Worm (Caenorhabditis elegans) whole organism, L1 larva: ENCODE measurements around the gene T12A2.21.
A peak's percentile ranks its signal among the peaks of the same experiment; 100 is the strongest.

Source experiments
- C04F5.9 ChIP-seq: sonication (generic microtip); optimal IDR thresholded peaks from 2 replicates; lab custom pipeline; 2016; ENCODE audit warnings: missing genetic modification characterization, missing compliant biosample characterization
- C16A3.4 ChIP-seq: fragments of 150-350 bp; optimal IDR thresholded peaks from 2 replicates; lab custom pipeline; 2014; ENCODE audit warnings: missing biosample characterization, missing genetic modification characterization
- Y116A8C.19 ChIP-seq: sonication (generic microtip); optimal IDR thresholded peaks from 2 replicates; lab custom pipeline; 2016; ENCODE audit warnings: missing compliant biosample characterization, missing genetic modification characterization, borderline replicate concordance
- aha-1 ChIP-seq: fragments of 150-350 bp; optimal IDR thresholded peaks from 2 replicates; lab custom pipeline; 2014; ENCODE audit warnings: missing biosample characterization, missing genetic modification characterization
- alr-1 ChIP-seq: fragments of 200-800 bp; sonication (Bioruptor generic); optimal IDR thresholded peaks from 2 replicates; lab custom pipeline; 2018; ENCODE audit warnings: borderline replicate concordance, mild to moderate bottlenecking, missing genetic modification characterization, missing compliant biosample characterization
- ceh-8 ChIP-seq: fragments of 200-800 bp; sonication (Bioruptor generic); optimal IDR thresholded peaks from 2 replicates; lab custom pipeline; 2018; ENCODE audit warnings: mild to moderate bottlenecking, missing genetic modification characterization, moderate library complexity, missing compliant biosample characterization
- ceh-82 ChIP-seq, 3 experiments: fragments of 150-350 bp in 1 of 3; sonication (generic microtip) in 2 of 3; optimal IDR thresholded peaks; 2 replicates each; lab custom pipeline; 2014 to 2017; ENCODE audit warnings: missing biosample characterization in 3 of 3, missing genetic modification characterization in 3 of 3
- ceh-88 ChIP-seq: fragments of 200-800 bp; sonication (Bioruptor generic); IDR thresholded peaks from 2 replicates; pipeline ENCODE4 v1.3.6; 2022; ENCODE audit warnings: missing genetic modification characterization, missing compliant biosample characterization
- ceh-90 ChIP-seq: sonication (generic microtip); optimal IDR thresholded peaks from 2 replicates; lab custom pipeline; 2016; ENCODE audit warnings: missing genetic modification characterization, missing compliant biosample characterization
- dpl-1 ChIP-seq, 3 experiments: fragments of 150-350 bp in 2 of 3; sonication (generic microtip) in 1 of 3; optimal IDR thresholded peaks; 2 replicates each; lab custom pipeline; 2014 to 2017; ENCODE audit warnings: missing biosample characterization in 3 of 3, missing genetic modification characterization in 3 of 3, missing genetic modification reagents in 3 of 3
- efl-3 ChIP-seq: fragments of 200-800 bp; sonication (Bioruptor generic); optimal IDR thresholded peaks from 2 replicates; lab custom pipeline; 2018; ENCODE audit warnings: mild to moderate bottlenecking, missing genetic modification characterization, missing compliant biosample characterization
- egl-13 ChIP-seq: sonication (generic microtip); optimal IDR thresholded peaks from 2 replicates; lab custom pipeline; 2016; ENCODE audit warnings: missing genotype, missing genetic modification reagents, missing genetic modification characterization, missing compliant biosample characterization
- egl-27 ChIP-seq, 2 experiments: fragments of 150-350 bp in 1 of 2; sonication (generic microtip); optimal IDR thresholded peaks; 3 replicates each; lab custom pipeline; 2017 to 2018; ENCODE audit warnings: missing biosample characterization in 2 of 2, missing genetic modification characterization in 2 of 2, missing genetic modification reagents in 2 of 2
- elt-2 ChIP-seq: sonication (generic microtip); optimal IDR thresholded peaks from 2 replicates; lab custom pipeline; 2016; ENCODE audit warnings: missing genetic modification characterization, mild to moderate bottlenecking, inconsistent platforms, missing compliant biosample characterization, missing genetic modification reagents
- elt-3 ChIP-seq, 6 experiments: fragments of 150-350 bp in 1 of 6; sonication (generic microtip); optimal IDR thresholded peaks; 2 replicates each; lab custom pipeline; 2017 to 2018; ENCODE audit warnings: missing biosample characterization in 6 of 6, missing genetic modification characterization in 6 of 6, inconsistent platforms in 1 of 6
- fkh-10 ChIP-seq: sonication (generic microtip); optimal IDR thresholded peaks from 2 replicates; lab custom pipeline; 2017; ENCODE audit warnings: missing biosample characterization, missing genetic modification reagents, missing genetic modification characterization
- fkh-4 ChIP-seq: sonication (generic microtip); optimal IDR thresholded peaks from 2 replicates; lab custom pipeline; 2016; ENCODE audit warnings: missing compliant biosample characterization, missing genetic modification characterization, borderline replicate concordance
- fkh-8 ChIP-seq: sonication (generic microtip); optimal IDR thresholded peaks from 2 replicates; lab custom pipeline; 2016; ENCODE audit warnings: mild to moderate bottlenecking, missing genetic modification characterization, missing compliant biosample characterization
- grh-1 ChIP-seq: fragments of 200-800 bp; sonication (Bioruptor generic); IDR thresholded peaks from 2 replicates; pipeline ENCODE4 v1.3.6; 2022; ENCODE audit warnings: missing genetic modification reagents, missing genetic modification characterization, missing compliant biosample characterization
- hlh-17 ChIP-seq: fragments of 200-800 bp; sonication (Bioruptor generic); optimal IDR thresholded peaks from 2 replicates; lab custom pipeline; 2018; ENCODE audit warnings: missing genetic modification characterization, mild to moderate bottlenecking, missing compliant biosample characterization, moderate library complexity, borderline replicate concordance
- hlh-4 ChIP-seq: sonication (generic microtip); optimal IDR thresholded peaks from 2 replicates; lab custom pipeline; 2016; ENCODE audit warnings: mild to moderate bottlenecking, missing genetic modification characterization, missing compliant biosample characterization
- lin-14 ChIP-seq: fragments of 200-800 bp; sonication (Bioruptor generic); optimal IDR thresholded peaks from 2 replicates; lab custom pipeline; 2018; ENCODE audit warnings: mild to moderate bottlenecking, missing genetic modification characterization, moderate library complexity, missing compliant biosample characterization
- lin-15B ChIP-seq: fragments of 150-350 bp; sonication (generic microtip); optimal IDR thresholded peaks from 3 replicates; lab custom pipeline; 2014; ENCODE audit warnings: missing biosample characterization, missing genetic modification characterization
- lin-39 ChIP-seq: fragments of 150-350 bp; optimal IDR thresholded peaks from 2 replicates; lab custom pipeline; 2014; ENCODE audit warnings: missing biosample characterization, missing genetic modification reagents, missing genetic modification characterization
- lir-3 ChIP-seq: sonication (generic microtip); optimal IDR thresholded peaks from 2 replicates; lab custom pipeline; 2016; ENCODE audit warnings: mild to moderate bottlenecking, missing genetic modification characterization, moderate library complexity, missing compliant biosample characterization; ENCODE audit not compliant: poor library complexity
- mab-9 ChIP-seq: fragments of 200-800 bp; sonication (Bioruptor generic); IDR thresholded peaks from 2 replicates; pipeline ENCODE4 v1.3.6; 2022; ENCODE audit warnings: missing genetic modification reagents, missing genetic modification characterization, missing compliant biosample characterization
- mef-2 ChIP-seq: fragments of 150-350 bp; optimal IDR thresholded peaks from 2 replicates; lab custom pipeline; 2014; ENCODE audit warnings: missing biosample characterization, missing genetic modification characterization
- mep-1 ChIP-seq: fragments of 150-350 bp; optimal IDR thresholded peaks from 2 replicates; lab custom pipeline; 2014; ENCODE audit warnings: missing biosample characterization, missing genetic modification characterization
- nhr-12 ChIP-seq: sonication (generic microtip); optimal IDR thresholded peaks from 2 replicates; lab custom pipeline; 2017; ENCODE audit warnings: missing biosample characterization, missing genetic modification characterization
- nhr-19 ChIP-seq: fragments of 200-800 bp; sonication (Bioruptor generic); conservative IDR thresholded peaks from 2 replicates; pipeline ENCODE4 v1.3.6; 2022; ENCODE audit warnings: missing genetic modification characterization, missing compliant biosample characterization
- nhr-237 ChIP-seq: fragments of 150-350 bp; optimal IDR thresholded peaks from 2 replicates; lab custom pipeline; 2014; ENCODE audit warnings: missing biosample characterization, missing genetic modification characterization
- nhr-28 ChIP-seq: fragments of 150-350 bp; optimal IDR thresholded peaks from 2 replicates; lab custom pipeline; 2014; ENCODE audit warnings: missing biosample characterization, missing genetic modification characterization
- nhr-47 ChIP-seq: sonication (generic microtip); optimal IDR thresholded peaks from 2 replicates; lab custom pipeline; 2016; ENCODE audit warnings: mild to moderate bottlenecking, missing genetic modification characterization, moderate library complexity, missing compliant biosample characterization
- nhr-71 ChIP-seq: sonication (generic microtip); optimal IDR thresholded peaks from 2 replicates; lab custom pipeline; 2016; ENCODE audit warnings: mild to moderate bottlenecking, missing genetic modification characterization, moderate library complexity, missing compliant biosample characterization
- nhr-76 ChIP-seq: sonication (generic microtip); optimal IDR thresholded peaks from 2 replicates; lab custom pipeline; 2017; ENCODE audit warnings: missing biosample characterization, missing genetic modification characterization
- nhr-77 ChIP-seq: fragments of 150-350 bp; optimal IDR thresholded peaks from 2 replicates; lab custom pipeline; 2014; ENCODE audit warnings: missing biosample characterization, missing genetic modification characterization
- nhr-84 ChIP-seq: sonication (generic microtip); optimal IDR thresholded peaks from 2 replicates; lab custom pipeline; 2017; ENCODE audit warnings: missing biosample characterization, missing genetic modification characterization
- nhr-85 ChIP-seq: sonication (generic microtip); peaks from one replicate; lab custom pipeline; 2016; ENCODE audit warnings: missing genetic modification characterization, inconsistent platforms, missing compliant biosample characterization
- nhr-90 ChIP-seq: sonication (generic microtip); optimal IDR thresholded peaks from 2 replicates; lab custom pipeline; 2016; ENCODE audit warnings: mild to moderate bottlenecking, missing genetic modification characterization, missing compliant biosample characterization; ENCODE audit not compliant: poor library complexity
- pag-3 ChIP-seq: sonication (generic microtip); optimal IDR thresholded peaks from 2 replicates; lab custom pipeline; 2017; ENCODE audit warnings: missing genetic modification characterization, mild to moderate bottlenecking, missing compliant biosample characterization, antibody characterized with exemption, borderline replicate concordance; ENCODE audit not compliant: insufficient read depth
- pax-3 ChIP-seq: fragments of 200-800 bp; sonication (Bioruptor generic); optimal IDR thresholded peaks from 2 replicates; lab custom pipeline; 2018; ENCODE audit warnings: mild to moderate bottlenecking, missing genetic modification characterization, moderate library complexity, missing compliant biosample characterization
- rnt-1 ChIP-seq: sonication (generic microtip); optimal IDR thresholded peaks from 2 replicates; lab custom pipeline; 2016; ENCODE audit warnings: mild to moderate bottlenecking, missing genetic modification characterization, moderate library complexity, missing compliant biosample characterization
- sox-4 ChIP-seq: sonication (generic microtip); optimal IDR thresholded peaks from 2 replicates; lab custom pipeline; 2016; ENCODE audit warnings: missing genetic modification characterization, missing compliant biosample characterization
- sptf-1 ChIP-seq: fragments of 150-350 bp; optimal IDR thresholded peaks from 2 replicates; lab custom pipeline; 2014; ENCODE audit warnings: missing biosample characterization, missing genetic modification characterization
- tlp-1 ChIP-seq: fragments of 150-350 bp; optimal IDR thresholded peaks from 2 replicates; lab custom pipeline; 2014; ENCODE audit warnings: missing biosample characterization, missing genetic modification characterization
- unc-62 ChIP-seq: fragments of 150-350 bp; optimal IDR thresholded peaks from 2 replicates; lab custom pipeline; 2014; ENCODE audit warnings: missing biosample characterization, missing genetic modification reagents, missing genetic modification characterization
- unc-98 ChIP-seq: fragments of 200-800 bp; sonication (Bioruptor generic); IDR thresholded peaks from 2 replicates; pipeline ENCODE4 v1.3.6; 2022; ENCODE audit warnings: missing genetic modification characterization, missing compliant biosample characterization
- zag-1 ChIP-seq: fragments of 150-350 bp; optimal IDR thresholded peaks from 2 replicates; lab custom pipeline; 2014; ENCODE audit warnings: missing biosample characterization, missing genetic modification characterization
- zip-4 ChIP-seq: fragments of 200-800 bp; sonication (Bioruptor generic); optimal IDR thresholded peaks from 2 replicates; lab custom pipeline; 2018; ENCODE audit warnings: mild to moderate bottlenecking, missing genetic modification characterization, moderate library complexity, missing compliant biosample characterization
- ztf-4 ChIP-seq: fragments of 150-350 bp; optimal IDR thresholded peaks from 2 replicates; lab custom pipeline; 2014; ENCODE audit warnings: missing biosample characterization, missing genetic modification characterization

Gene T12A2.21

DNA sequence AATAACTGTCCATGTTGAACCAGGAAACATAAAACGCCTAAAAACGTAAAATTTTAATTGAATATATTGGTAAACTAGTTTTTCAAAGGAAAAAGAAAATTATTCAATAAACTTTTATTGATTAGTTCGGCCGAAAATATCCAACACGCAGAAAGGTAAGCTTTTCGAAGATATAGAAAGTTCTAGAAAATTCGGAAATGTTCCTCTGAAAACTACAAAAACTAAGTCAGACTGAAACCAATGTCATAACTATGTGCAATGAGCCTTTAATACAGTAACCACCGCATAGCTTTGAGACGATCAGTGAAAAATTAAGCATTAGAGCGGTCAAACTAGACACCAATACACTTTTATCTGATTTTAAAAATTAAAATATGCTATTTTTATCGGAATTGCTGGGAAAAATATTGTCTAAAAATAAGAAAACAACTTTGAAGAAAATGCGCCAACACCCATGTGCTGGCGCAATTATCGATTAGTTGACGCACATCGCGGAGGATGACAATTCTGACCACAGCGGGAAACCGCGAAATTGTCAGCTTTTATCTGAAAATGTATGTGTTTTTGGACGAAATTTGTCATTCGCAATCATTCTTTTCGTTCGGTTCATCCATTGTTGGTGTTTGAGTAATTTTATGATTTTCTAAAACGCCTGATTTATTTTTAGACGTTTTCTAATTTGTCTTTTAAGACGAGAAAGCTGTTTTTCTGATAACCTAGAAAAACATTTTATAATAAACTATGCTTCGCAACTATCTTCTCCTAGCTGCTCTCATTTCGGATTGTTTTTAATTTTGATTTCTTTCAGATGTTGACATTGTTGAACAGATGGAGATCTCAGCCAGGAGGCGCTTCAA lies 37.9 kb downstream of the T12A2.21 start, which contains the start of the genes C23G10.7 and rpn-2 (continued):
- TF ChIP-seq nhr-77, result peak; percentile 47
- no peak for TF ChIP-seq egl-27 (tag; optimal IDR thresholded peaks at IDR 0.05; lab: Kevin White, UChicago)
- no peak for TF ChIP-seq nhr-12
- peak; percentile 89 for TF ChIP-seq rnt-1 (tag; lab: Kevin White, UChicago)
- TF ChIP-seq ceh-8 (GFP tag; lab: Kevin White, UChicago), result no peak
- no peak for TF ChIP-seq pax-3 (tag; lab: Kevin White, UChicago)
- TF ChIP-seq pag-3 (tag; lab: Kevin White, UChicago), result no peak
- TF ChIP-seq ztf-4 (tag; lab: Kevin White, UChicago), result no peak
- TF ChIP-seq C04F5.9 (tag; lab: Kevin White, UChicago), result peak; percentile 36
- peak; percentile 25 for TF ChIP-seq fkh-4 (tag; lab: Kevin White, UChicago)
- no peak for TF ChIP-seq mef-2
- TF ChIP-seq grh-1, result peak; percentile 8; the same call in 1 of the 2 replicates
- TF ChIP-seq dpl-1 (GFP tag; optimal IDR thresholded peaks at IDR 0.05; lab: Kevin White, UChicago), result peak; percentile 53 to 79 (median 77)
- TF ChIP-seq efl-3, result no peak
- no peak for TF ChIP-seq ceh-90
- TF ChIP-seq fkh-8, result peak; percentile 44
- peak; percentile 64 for TF ChIP-seq lin-14
- TF ChIP-seq nhr-90, result peak; percentile 62
- peak; percentile 13 for TF ChIP-seq lin-39 (tag; lab: Kevin White, UChicago)
- TF ChIP-seq C16A3.4 (tag; lab: Kevin White, UChicago), result peak; percentile 56
- no peak for TF ChIP-seq lin-15B
- no peak for TF ChIP-seq nhr-76 (tag; lab: Kevin White, UChicago)
- peak; percentile 81 for TF ChIP-seq nhr-85
- no peak for TF ChIP-seq unc-62 (GFP tag; lab: Kevin White, UChicago)
- TF ChIP-seq mep-1 (tag; lab: Kevin White, UChicago), result peak; percentile 90
- peak; percentile 24 for TF ChIP-seq elt-2
- peak; percentile 9 for TF ChIP-seq egl-13 (tag; lab: Kevin White, UChicago)
- peak; percentile 62 to 68 (median 63) for TF ChIP-seq ceh-82 (tag; optimal IDR thresholded peaks at IDR 0.05; lab: Kevin White, UChicago)
- peak in 2 of 6 experiments; percentile 38 to 48 for TF ChIP-seq elt-3 (tag; optimal IDR thresholded peaks at IDR 0.05; lab: Kevin White, UChicago)
- TF ChIP-seq zag-1 (tag; lab: Kevin White, UChicago), result no peak
- TF ChIP-seq hlh-4, result no peak
- TF ChIP-seq nhr-28 (tag; lab: Kevin White, UChicago), result no peak
- TF ChIP-seq aha-1 (tag; lab: Kevin White, UChicago), result no peak
- peak; percentile 84 for TF ChIP-seq nhr-71 (tag; lab: Kevin White, UChicago)
- TF ChIP-seq nhr-47 (tag; lab: Kevin White, UChicago), result peak; percentile 80
- no peak for TF ChIP-seq sptf-1 (tag; lab: Kevin White, UChicago)
- no peak for TF ChIP-seq nhr-84 (tag; lab: Kevin White, UChicago)
- TF ChIP-seq alr-1 (tag; lab: Kevin White, UChicago), result no peak
- TF ChIP-seq tlp-1 (tag; lab: Kevin White, UChicago), result no peak
- TF ChIP-seq sox-4, result no peak
- TF ChIP-seq hlh-17 (GFP tag; lab: Kevin White, UChicago), result no peak
- TF ChIP-seq nhr-19 (GFP tag; lab: Robert Waterston, UW), result peak; percentile 72
- peak; percentile 17 for TF ChIP-seq zip-4 (GFP tag; lab: Kevin White, UChicago)
- no peak for TF ChIP-seq Y116A8C.19 (tag; lab: Kevin White, UChicago)
- TF ChIP-seq mab-9 (GFP tag; lab: Robert Waterston, UW), result no peak
- TF ChIP-seq unc-98 (GFP tag; lab: Robert Waterston, UW), result no peak
- no peak for TF ChIP-seq ceh-88 (GFP tag; lab: Robert Waterston, UW)
- TF ChIP-seq nhr-237 (tag; lab: Kevin White, UChicago), result no peak
- TF ChIP-seq lir-3 (tag; lab: Kevin White, UChicago), result peak; percentile 1
- peak; percentile 20 for TF ChIP-seq fkh-10 (GFP tag; lab: Kevin White, UChicago)
